Worm (Caenorhabditis elegans) whole organism, L3 larva: ENCODE data around the gene Y54G11A.17.
"Not testable (repeated sequence)": the region's sequence is repeated elsewhere in the genome, so short reads cannot be mapped to it uniquely, and the experiment has no call there.

Experiments used
- elt-1 ChIP-seq: fragments of 150-350 bp; optimal IDR thresholded peaks from 2 replicates; lab custom pipeline; 2014; ENCODE audit warnings: missing biosample characterization, missing genetic modification characterization
- lin-39 ChIP-seq: fragments of 150-350 bp; optimal IDR thresholded peaks from 2 replicates; lab custom pipeline; 2018; ENCODE audit warnings: missing biosample characterization, missing genetic modification reagents, missing genetic modification characterization
- unc-62 ChIP-seq: fragments of 150-350 bp; sonication (generic microtip); optimal IDR thresholded peaks from 4 replicates; lab custom pipeline; 2014; ENCODE audit warnings: missing biosample characterization, missing genetic modification reagents, missing genetic modification characterization

ce11 chrII:14306160-14306559, 43.0 kb downstream of the Y54G11A.17 start, which contains the start of gene ctl-1:
- not testable (repeated sequence) for TF ChIP-seq unc-62; elt-1 (tag; lab: Kevin White, UChicago); lin-39
